Worm (Caenorhabditis elegans) whole organism, mixed stage, embryonic: ENCODE data around the gene sra-35.

Experiments used
- M03D4.4 ChIP-seq: sonication (generic microtip); optimal IDR thresholded peaks from 2 replicates; lab custom pipeline; 2017; ENCODE audit warnings: mild to moderate bottlenecking, missing genetic modification characterization, missing compliant biosample characterization
- bed-3 ChIP-seq: fragments of 200-800 bp; sonication (Bioruptor generic); optimal IDR thresholded peaks from 3 replicates; lab custom pipeline; 2018; ENCODE audit warnings: mild to moderate bottlenecking, missing genetic modification characterization, moderate library complexity, missing compliant biosample characterization
- blmp-1 ChIP-seq: fragments of 150-350 bp; optimal IDR thresholded peaks from 2 replicates; lab custom pipeline; 2014; ENCODE audit warnings: missing biosample characterization, missing genetic modification characterization
- ceh-39 ChIP-seq: fragments of 150-350 bp; optimal IDR thresholded peaks from 2 replicates; lab custom pipeline; 2014; ENCODE audit warnings: missing biosample characterization, missing genetic modification characterization
- ceh-43 ChIP-seq: fragments of 200-800 bp; sonication (Bioruptor generic); optimal IDR thresholded peaks from 2 replicates; lab custom pipeline; 2018; ENCODE audit warnings: mild to moderate bottlenecking, missing genetic modification characterization, moderate library complexity, missing compliant biosample characterization
- ceh-83 ChIP-seq: fragments of 200-800 bp; sonication (Bioruptor generic); optimal IDR thresholded peaks from 2 replicates; lab custom pipeline; 2018; ENCODE audit warnings: mild to moderate bottlenecking, missing genetic modification characterization, missing compliant biosample characterization
- ces-1 ChIP-seq: fragments of 150-350 bp; optimal IDR thresholded peaks from 2 replicates; lab custom pipeline; 2014; ENCODE audit warnings: missing biosample characterization, missing genetic modification reagents, missing genetic modification characterization
- cnd-1 ChIP-seq: fragments of 200-800 bp; sonication (Bioruptor generic); optimal IDR thresholded peaks from 2 replicates; lab custom pipeline; 2018; ENCODE audit warnings: mild to moderate bottlenecking, missing genetic modification characterization, missing compliant biosample characterization
- drap-1 ChIP-seq: fragments of 200-800 bp; sonication (Bioruptor generic); optimal IDR thresholded peaks from 3 replicates; lab custom pipeline; 2018; ENCODE audit warnings: mild to moderate bottlenecking, missing genetic modification characterization, missing compliant biosample characterization
- elt-1 ChIP-seq: sonication (generic microtip); optimal IDR thresholded peaks from 2 replicates; lab custom pipeline; 2017; ENCODE audit warnings: missing genetic modification characterization, mild to moderate bottlenecking, missing compliant biosample characterization, antibody characterized with exemption, moderate library complexity, borderline replicate concordance; ENCODE audit not compliant: insufficient read depth
- elt-3 ChIP-seq: fragments of 150-350 bp; optimal IDR thresholded peaks from 2 replicates; lab custom pipeline; 2014; ENCODE audit warnings: missing biosample characterization, missing genetic modification characterization
- flh-1 ChIP-seq: fragments of 200-800 bp; sonication (Bioruptor generic); optimal IDR thresholded peaks from 2 replicates; lab custom pipeline; 2018; ENCODE audit warnings: mild to moderate bottlenecking, missing genetic modification characterization, moderate library complexity, missing compliant biosample characterization
- ham-2 ChIP-seq: fragments of 200-800 bp; sonication (Bioruptor generic); optimal IDR thresholded peaks from 2 replicates; lab custom pipeline; 2018; ENCODE audit warnings: mild to moderate bottlenecking, missing genetic modification characterization, missing compliant biosample characterization
- hlh-1 ChIP-seq: fragments of 150-350 bp; optimal IDR thresholded peaks from 2 replicates; lab custom pipeline; 2014; ENCODE audit warnings: missing biosample characterization, missing genetic modification reagents, missing genetic modification characterization
- lin-13 ChIP-seq: fragments of 150-350 bp; optimal IDR thresholded peaks from 2 replicates; lab custom pipeline; 2014; ENCODE audit warnings: missing biosample characterization, missing genetic modification characterization
- lin-32 ChIP-seq: fragments of 200-800 bp; sonication (Bioruptor generic); optimal IDR thresholded peaks from 2 replicates; lab custom pipeline; 2018; ENCODE audit warnings: mild to moderate bottlenecking, missing genetic modification characterization, missing compliant biosample characterization
- lsy-2 ChIP-seq: fragments of 150-350 bp; optimal IDR thresholded peaks from 2 replicates; lab custom pipeline; 2014; ENCODE audit warnings: missing biosample characterization, missing genetic modification characterization
- mab-5 ChIP-seq: fragments of 150-350 bp; optimal IDR thresholded peaks from 2 replicates; lab custom pipeline; 2014; ENCODE audit warnings: missing biosample characterization, missing genetic modification characterization
- mep-1 ChIP-seq: fragments of 150-350 bp; optimal IDR thresholded peaks from 2 replicates; lab custom pipeline; 2017; ENCODE audit warnings: missing biosample characterization, missing genetic modification reagents, missing genetic modification characterization, inconsistent platforms
- mls-2 ChIP-seq: sonication (generic microtip); optimal IDR thresholded peaks from 2 replicates; lab custom pipeline; 2016; ENCODE audit warnings: mild to moderate bottlenecking, missing genetic modification characterization, moderate library complexity, missing compliant biosample characterization
- nhr-12 ChIP-seq: fragments of 150-350 bp; optimal IDR thresholded peaks from 2 replicates; lab custom pipeline; 2014; ENCODE audit warnings: missing biosample characterization, missing genetic modification characterization
- nhr-2 ChIP-seq: fragments of 150-350 bp; optimal IDR thresholded peaks from 2 replicates; lab custom pipeline; 2014; ENCODE audit warnings: missing biosample characterization, missing genetic modification characterization
- nhr-237 ChIP-seq: fragments of 150-350 bp; optimal IDR thresholded peaks from 2 replicates; lab custom pipeline; 2014; ENCODE audit warnings: missing biosample characterization, missing genetic modification characterization
- nhr-28 ChIP-seq: fragments of 150-350 bp; optimal IDR thresholded peaks from 2 replicates; lab custom pipeline; 2014; ENCODE audit warnings: missing biosample characterization, missing genetic modification characterization
- nhr-76 ChIP-seq: sonication (generic microtip); optimal IDR thresholded peaks from 2 replicates; lab custom pipeline; 2017; ENCODE audit warnings: missing biosample characterization, missing genetic modification characterization
- pha-4 ChIP-seq: fragments of 150-350 bp; optimal IDR thresholded peaks from 2 replicates; lab custom pipeline; 2018; ENCODE audit warnings: missing biosample characterization, missing genetic modification reagents, missing genetic modification characterization
- tbx-8 ChIP-seq: fragments of 200-800 bp; sonication (Bioruptor generic); optimal IDR thresholded peaks from 2 replicates; lab custom pipeline; 2018; ENCODE audit warnings: mild to moderate bottlenecking, missing genetic modification characterization, moderate library complexity, missing compliant biosample characterization
- unc-120 ChIP-seq: sonication (generic microtip); optimal IDR thresholded peaks from 2 replicates; lab custom pipeline; 2017; ENCODE audit warnings: missing genetic modification characterization, missing compliant biosample characterization; ENCODE audit not compliant: poor library complexity, severe bottlenecking
- unc-39 ChIP-seq: fragments of 150-350 bp; optimal IDR thresholded peaks from 2 replicates; lab custom pipeline; 2014; ENCODE audit warnings: missing biosample characterization, missing genetic modification characterization
- unc-62 ChIP-seq: fragments of 150-350 bp; optimal IDR thresholded peaks from 2 replicates; lab custom pipeline; 2014; ENCODE audit warnings: missing biosample characterization, missing genetic modification reagents, missing genetic modification characterization
- zip-8 ChIP-seq: fragments of 150-350 bp; optimal IDR thresholded peaks from 2 replicates; lab custom pipeline; 2014; ENCODE audit warnings: missing biosample characterization, missing genetic modification characterization

sra-35 gene

ce11 chrII:4540631-4541030 lies 12.9 kb upstream of the sra-35 start, which contains the start of gene sra-36:
Gene sra-36 (minus strand): TSS chrII:4540731.
- TF ChIP-seq nhr-12 (tag; lab: Kevin White, UChicago) = no peak
- TF ChIP-seq lsy-2 (tag; lab: Kevin White, UChicago) = no peak
- no peak for TF ChIP-seq nhr-28
- TF ChIP-seq unc-62 = no peak
- TF ChIP-seq zip-8 (tag; lab: Kevin White, UChicago) = no peak
- no peak for TF ChIP-seq ces-1 (GFP tag; lab: Kevin White, UChicago)
- no peak for TF ChIP-seq mep-1 (tag; lab: Kevin White, UChicago)
- TF ChIP-seq cnd-1 (tag; lab: Kevin White, UChicago) = no peak
- TF ChIP-seq ceh-43 (GFP tag; lab: Kevin White, UChicago) = no peak
- TF ChIP-seq, all 35 proteins: peak for 0

- no peak for TF ChIP-seq unc-120 (tag; lab: Kevin White, UChicago)
- no peak for TF ChIP-seq ham-2 (GFP tag; lab: Kevin White, UChicago)
- TF ChIP-seq bed-3 (GFP tag; lab: Kevin White, UChicago) = no peak
- TF ChIP-seq elt-1 (tag; lab: Kevin White, UChicago) = no peak
- TF ChIP-seq mls-2 (tag; lab: Kevin White, UChicago) = no peak
- TF ChIP-seq M03D4.4 (tag; lab: Kevin White, UChicago) = no peak
These were observed 9.4 kb upstream of the sra-35 start, which contains the start of gene sra-33 for ce11 chrII:4537141-4537540. Gene sra-33 (minus strand): TSS chrII:4537241.

ce11 chrII:4531880-4532279 lies 4.2 kb upstream of the sra-35 start, which contains the start of gene sra-32:
Gene sra-32 (minus strand): TSS chrII:4531980.
- TF ChIP-seq elt-3 (tag; lab: Kevin White, UChicago) (no peak), ceh-43 (GFP tag; lab: Kevin White, UChicago) (no peak), drap-1 (no peak), elt-1 (tag; lab: Kevin White, UChicago) (no peak), blmp-1 (tag; lab: Kevin White, UChicago) (no peak), ceh-83 (GFP tag; lab: Kevin White, UChicago) (no peak), lin-32 (GFP tag; lab: Kevin White, UChicago) (no peak), ham-2 (GFP tag; lab: Kevin White, UChicago) (no peak), unc-39 (tag; lab: Kevin White, UChicago) (no peak), ces-1 (GFP tag; lab: Kevin White, UChicago) (no peak)
- TF ChIP-seq, all 35 proteins: peak for 0

- TF ChIP-seq lin-13 (tag; lab: Kevin White, UChicago) (no peak), blmp-1 (tag; lab: Kevin White, UChicago) (no peak), nhr-237 (tag; lab: Kevin White, UChicago) (no peak), ceh-43 (GFP tag; lab: Kevin White, UChicago) (no peak), ceh-39 (tag; lab: Kevin White, UChicago) (no peak), mab-5 (tag; lab: Kevin White, UChicago) (no peak), elt-3 (tag; lab: Kevin White, UChicago) (no peak), cnd-1 (tag; lab: Kevin White, UChicago) (no peak), mep-1 (tag; lab: Kevin White, UChicago) (no peak), bed-3 (GFP tag; lab: Kevin White, UChicago) (no peak), lin-32 (GFP tag; lab: Kevin White, UChicago) (no peak), flh-1 (no peak)
These were observed 2.5 kb downstream of the sra-35 start for ce11 chrII:4525185-4525584.

- no peak for TF ChIP-seq elt-3 (tag; lab: Kevin White, UChicago)
- no peak for TF ChIP-seq bed-3 (GFP tag; lab: Kevin White, UChicago)
- no peak for TF ChIP-seq tbx-8 (GFP tag; lab: Kevin White, UChicago)
- no peak for TF ChIP-seq flh-1
- TF ChIP-seq cnd-1 (tag; lab: Kevin White, UChicago) = no peak
- no peak for TF ChIP-seq hlh-1 (tag; lab: Kevin White, UChicago)
- no peak for TF ChIP-seq drap-1
- TF ChIP-seq unc-120 (tag; lab: Kevin White, UChicago) = no peak
- TF ChIP-seq blmp-1 (tag; lab: Kevin White, UChicago) = no peak
- no peak for TF ChIP-seq unc-62
- no peak for TF ChIP-seq ham-2 (GFP tag; lab: Kevin White, UChicago)
- TF ChIP-seq nhr-76 (tag; lab: Kevin White, UChicago) = no peak
- no peak for TF ChIP-seq ceh-39 (tag; lab: Kevin White, UChicago)
- TF ChIP-seq nhr-2 = no peak
- TF ChIP-seq pha-4 (tag; lab: Kevin White, UChicago) = no peak
- TF ChIP-seq nhr-28 = no peak
- TF ChIP-seq lin-13 (tag; lab: Kevin White, UChicago) = no peak
These were observed 4.5 kb downstream of the sra-35 start, which contains the start of the genes B0304.4 and B0304.2 for ce11 chrII:4523122-4523672. Gene B0304.4 (minus strand): TSS chrII:4523222. Gene B0304.2 (plus strand): TSS chrII:4523622.
